Worm (Caenorhabditis elegans) whole organism, L4 larva: ENCODE data around the gene bath-44.

Experiments used
- Y105C5A.15 ChIP-seq: fragments of 200-800 bp; sonication (Bioruptor generic); IDR thresholded peaks from 2 replicates; pipeline ENCODE4 v1.3.6; 2022; ENCODE audit warnings: missing genetic modification characterization, missing compliant biosample characterization
- ama-1 ChIP-seq: fragments of 150-350 bp; optimal IDR thresholded peaks from 2 replicates; lab custom pipeline; 2014; ENCODE audit warnings: inconsistent platforms, mixed read lengths
- gei-8 ChIP-seq: fragments of 200-800 bp; sonication (Bioruptor generic); optimal IDR thresholded peaks from 2 replicates; lab custom pipeline; 2018; ENCODE audit warnings: mild to moderate bottlenecking, missing genetic modification characterization, missing compliant biosample characterization
- hlh-30 ChIP-seq: sonication (generic microtip); optimal IDR thresholded peaks from 2 replicates; lab custom pipeline; 2017; ENCODE audit warnings: antibody characterized with exemption, mild to moderate bottlenecking, missing genetic modification characterization, missing compliant biosample characterization; ENCODE audit not compliant: insufficient read depth
- hmg-1.1 ChIP-seq: fragments of 200-800 bp; sonication (Bioruptor generic); IDR thresholded peaks from 2 replicates; pipeline ENCODE4 v1.3.6; 2022; ENCODE audit warnings: missing genetic modification reagents, missing genetic modification characterization, missing compliant biosample characterization
- lin-39 ChIP-seq: fragments of 150-350 bp; optimal IDR thresholded peaks from 2 replicates; lab custom pipeline; 2014; ENCODE audit warnings: missing biosample characterization, missing genetic modification reagents, missing genetic modification characterization
- lsy-2 ChIP-seq, 2 experiments: fragments of 150-350 bp in 1 of 2; sonication (generic microtip) in 1 of 2; optimal IDR thresholded peaks; 2 replicates each; lab custom pipeline; 2014 to 2017; ENCODE audit warnings: missing biosample characterization in 2 of 2, missing genetic modification characterization in 2 of 2
- nhr-237 ChIP-seq: sonication (generic microtip); optimal IDR thresholded peaks from 2 replicates; lab custom pipeline; 2017; ENCODE audit warnings: missing biosample characterization, missing genetic modification characterization
- nhr-28 ChIP-seq: fragments of 150-350 bp; optimal IDR thresholded peaks from 2 replicates; lab custom pipeline; 2014; ENCODE audit warnings: missing biosample characterization, missing genetic modification characterization
- pha-4 ChIP-seq, 2 experiments: fragments of 150-350 bp in 1 of 2; fragments of 200-800 bp in 1 of 2; sonication (Bioruptor generic) in 1 of 2; IDR thresholded peaks in 1 of 2; optimal IDR thresholded peaks in 1 of 2; 2 replicates each; pipeline versions ENCODE4 v1.3.6 to Lab custom; 2014 to 2022; ENCODE audit warnings: missing genetic modification characterization in 2 of 2, missing genetic modification reagents in 2 of 2, missing biosample characterization in 1 of 2, missing compliant biosample characterization in 1 of 2
- skn-1 ChIP-seq: fragments of 150-350 bp; optimal IDR thresholded peaks from 2 replicates; lab custom pipeline; 2014; ENCODE audit warnings: missing biosample characterization, missing genetic modification characterization
- unc-62 ChIP-seq, 3 experiments: fragments of 150-350 bp in 1 of 3; sonication (generic microtip); optimal IDR thresholded peaks in 2 of 3; peaks in 1 of 3; 1 replicate in 1 of 3; 2 replicates in 2 of 3; lab custom pipeline; 2014 to 2017; ENCODE audit warnings: missing biosample characterization in 3 of 3, missing genetic modification characterization in 3 of 3, missing genetic modification reagents in 3 of 3, missing genotype in 1 of 3
- zag-1 ChIP-seq: fragments of 150-350 bp; optimal IDR thresholded peaks from 2 replicates; lab custom pipeline; 2014; ENCODE audit warnings: missing biosample characterization, missing genetic modification characterization
- ztf-11 ChIP-seq: fragments of 150-350 bp; optimal IDR thresholded peaks from 2 replicates; lab custom pipeline; 2014; ENCODE audit warnings: missing biosample characterization, missing genetic modification characterization

DNA sequence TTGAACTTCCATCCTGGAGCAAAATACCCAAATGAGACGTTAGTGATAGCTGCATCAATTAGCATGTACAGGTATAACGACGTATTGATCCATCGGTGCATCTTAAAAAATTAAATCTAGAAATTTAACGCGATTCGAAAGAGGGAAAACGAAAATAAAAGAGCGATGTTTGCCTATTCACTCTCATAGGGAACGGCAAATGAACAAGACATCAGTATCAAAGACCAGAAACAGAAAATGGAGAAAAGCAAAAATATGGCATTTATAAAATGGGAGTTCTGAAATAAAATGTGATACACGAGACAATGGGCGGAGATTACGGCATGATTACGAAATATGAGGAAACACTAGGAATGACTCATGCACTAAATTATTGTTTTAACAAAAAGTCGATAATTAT, 38.4 kb upstream of the bath-44 start, which contains the start of gene haf-2:
- no peak for TF ChIP-seq lsy-2 (tag; optimal IDR thresholded peaks at IDR 0.05; lab: Kevin White, UChicago)
- TF ChIP-seq pha-4 (GFP tag; IDR thresholded peaks at IDR 0.05; lab: Robert Waterston, UW) = no peak
- no peak for TF ChIP-seq pha-4 (tag; optimal IDR thresholded peaks at IDR 0.05; lab: Kevin White, UChicago)
- no peak for TF ChIP-seq gei-8 (GFP tag; lab: Kevin White, UChicago)
- TF ChIP-seq ztf-11 = no peak
- no peak for TF ChIP-seq hmg-1.1 (GFP tag; lab: Robert Waterston, UW)
- TF ChIP-seq lin-39 (tag; lab: Kevin White, UChicago) = no peak
- TF ChIP-seq nhr-237 = no peak
- TF ChIP-seq unc-62 (GFP tag; optimal IDR thresholded peaks at IDR 0.05 in 1 of 2; lab: Kevin White, UChicago) = peak in 1 of 2 experiments; percentile 51
- TF ChIP-seq unc-62 (tag; optimal IDR thresholded peaks at IDR 0.05; lab: Kevin White, UChicago) = no peak
- no peak for TF ChIP-seq nhr-28 (tag; lab: Kevin White, UChicago)
- no peak for TF ChIP-seq ama-1 (lab: Kevin White, UChicago)
- TF ChIP-seq skn-1 (tag; lab: Kevin White, UChicago) = no peak
- no peak for TF ChIP-seq Y105C5A.15 (GFP tag; lab: Robert Waterston, UW)
- no peak for TF ChIP-seq zag-1 (tag; lab: Kevin White, UChicago)
- TF ChIP-seq hlh-30 (tag; lab: Kevin White, UChicago) = no peak
